Fruit fly (Drosophila melanogaster) whole organism, embryonic: ENCODE measurements around the gene CG6843.
A peak's percentile ranks its signal among the peaks of the same experiment; 100 is the strongest.

Experiments
- BEAF-32 ChIP-seq: fragments of 200-800 bp; sonication (Bioruptor generic); optimal IDR thresholded peaks from 3 replicates; lab custom pipeline; 2017; ENCODE audit warnings: missing biosample characterization, missing genetic modification characterization, mild to moderate bottlenecking, moderate library complexity, missing genetic modification reagents
- CG10979 ChIP-seq: fragments of 200-800 bp; sonication (Bioruptor generic); optimal IDR thresholded peaks from 2 replicates; lab custom pipeline; 2018; ENCODE audit warnings: missing biosample characterization, mild to moderate bottlenecking, missing genetic modification characterization, moderate library complexity
- CG12391 ChIP-seq: fragments of 200-800 bp; sonication (Bioruptor generic); optimal IDR thresholded peaks from 3 replicates; lab custom pipeline; 2018; ENCODE audit warnings: missing biosample characterization, mild to moderate bottlenecking, missing genetic modification characterization, moderate library complexity
- CG12659 ChIP-seq: fragments of 200-800 bp; sonication (Bioruptor generic); optimal IDR thresholded peaks from 3 replicates; lab custom pipeline; 2017; ENCODE audit warnings: mild to moderate bottlenecking, missing biosample characterization, missing genetic modification reagents, missing genetic modification characterization
- CG12942 ChIP-seq: fragments of 200-800 bp; sonication (Bioruptor generic); optimal IDR thresholded peaks from 3 replicates; lab custom pipeline; 2016; ENCODE audit warnings: missing biosample characterization, missing genetic modification characterization
- CG13287 ChIP-seq: fragments of 200-800 bp; sonication (Bioruptor generic); IDR thresholded peaks from 2 replicates; pipeline ENCODE4 v1.3.6; 2022; ENCODE audit warnings: missing biosample characterization, missing genetic modification characterization; ENCODE audit not compliant: partially characterized antibody
- CG13624 ChIP-seq: fragments of 200-800 bp; sonication (Bioruptor generic); optimal IDR thresholded peaks from 2 replicates; lab custom pipeline; 2016; ENCODE audit warnings: missing biosample characterization, missing genetic modification characterization
- CG14860 ChIP-seq: fragments of 200-800 bp; sonication (Bioruptor generic); IDR thresholded peaks from 3 replicates; pipeline ENCODE4 v1.3.6; 2022; ENCODE audit warnings: missing biosample characterization, missing genetic modification characterization; ENCODE audit not compliant: partially characterized antibody
- CG16813 ChIP-seq: fragments of 200-800 bp; sonication (Bioruptor generic); IDR thresholded peaks from 3 replicates; pipeline ENCODE4 v1.3.6; 2022; ENCODE audit warnings: missing biosample characterization, missing genetic modification characterization; ENCODE audit not compliant: partially characterized antibody
- CG18476 ChIP-seq: fragments of 200-800 bp; sonication (Bioruptor generic); optimal IDR thresholded peaks from 2 replicates; lab custom pipeline; 2016; ENCODE audit warnings: missing biosample characterization, mild to moderate bottlenecking, missing genetic modification characterization
- CG2116 ChIP-seq: fragments of 200-800 bp; sonication (Bioruptor generic); optimal IDR thresholded peaks from 3 replicates; lab custom pipeline; 2018; ENCODE audit warnings: missing biosample characterization, mild to moderate bottlenecking, missing genetic modification characterization
- CG30020 ChIP-seq: fragments of 200-800 bp; optimal IDR thresholded peaks from 2 replicates; lab custom pipeline; 2019; ENCODE audit warnings: missing biosample characterization, mild to moderate bottlenecking, missing genetic modification characterization, moderate library complexity
- CG30403 ChIP-seq: fragments of 200-800 bp; sonication (Bioruptor generic); optimal IDR thresholded peaks from 3 replicates; lab custom pipeline; 2016; ENCODE audit warnings: missing biosample characterization, missing genetic modification characterization
- CG34224 ChIP-seq: fragments of 200-800 bp; sonication (Bioruptor generic); IDR thresholded peaks from 3 replicates; pipeline ENCODE4 v1.3.6; 2022; ENCODE audit warnings: missing biosample characterization, missing genetic modification characterization; ENCODE audit not compliant: partially characterized antibody
- CG3995 ChIP-seq: fragments of 200-800 bp; sonication (Bioruptor generic); optimal IDR thresholded peaks from 3 replicates; lab custom pipeline; 2016; ENCODE audit warnings: missing biosample characterization, missing genetic modification characterization
- CG9932 ChIP-seq: fragments of 200-800 bp; sonication (Bioruptor generic); IDR thresholded peaks from 2 replicates; pipeline ENCODE4 v1.3.6; 2022; ENCODE audit warnings: missing biosample characterization, missing genetic modification characterization
- Dfd ChIP-seq, 2 experiments: fragments of >200 bp; optimal IDR thresholded peaks; 2 replicates each; lab custom pipeline; 2017; ENCODE audit warnings: missing biosample characterization in 2 of 2, missing genetic modification characterization in 2 of 2
- Dll ChIP-seq: fragments of 200-800 bp; sonication (Bioruptor generic); IDR thresholded peaks from 4 replicates; pipeline ENCODE4 v1.3.6; 2022; ENCODE audit warnings: missing biosample characterization, missing genetic modification characterization; ENCODE audit not compliant: partially characterized antibody
- Doc3 ChIP-seq: fragments of 200-800 bp; sonication (Bioruptor generic); IDR thresholded peaks from 3 replicates; pipeline ENCODE4 v1.3.6; 2022; ENCODE audit warnings: missing biosample characterization, missing genetic modification characterization; ENCODE audit not compliant: partially characterized antibody
- Dref ChIP-seq: fragments of 200-800 bp; sonication (Bioruptor generic); IDR thresholded peaks from 2 replicates; pipeline ENCODE4 v1.3.6; 2022; ENCODE audit warnings: missing biosample characterization, missing genetic modification characterization
- Hr3 ChIP-seq: fragments of 200-800 bp; sonication (Bioruptor generic); optimal IDR thresholded peaks from 3 replicates; lab custom pipeline; 2016; ENCODE audit warnings: missing biosample characterization, missing genetic modification characterization
- Hsf ChIP-seq: fragments of 200-800 bp; sonication (Bioruptor generic); optimal IDR thresholded peaks from 3 replicates; lab custom pipeline; 2016; ENCODE audit warnings: missing biosample characterization, missing genetic modification characterization
- MBD-R2 ChIP-seq: fragments of 200-800 bp; sonication (Bioruptor generic); IDR thresholded peaks from 2 replicates; pipeline ENCODE4 v1.3.6; 2022; ENCODE audit warnings: missing biosample characterization, missing genetic modification characterization
- MESR4 ChIP-seq: fragments of 200-800 bp; sonication (Bioruptor generic); optimal IDR thresholded peaks from 2 replicates; lab custom pipeline; 2018; ENCODE audit warnings: missing biosample characterization, mild to moderate bottlenecking, missing genetic modification characterization, moderate library complexity
- Med ChIP-seq: fragments of 200-800 bp; sonication (Bioruptor generic); peaks from one replicate; lab custom pipeline; 2016; ENCODE audit warnings: missing biosample characterization, missing genetic modification characterization, mild to moderate bottlenecking, inconsistent platforms, moderate library complexity
- Nf-YA ChIP-seq: fragments of 200-800 bp; sonication (Bioruptor generic); IDR thresholded peaks from 2 replicates; pipeline ENCODE4 v1.3.6; 2022; ENCODE audit warnings: missing biosample characterization, missing genetic modification characterization
- Rfx ChIP-seq: fragments of 200-800 bp; sonication (Bioruptor generic); IDR thresholded peaks from 2 replicates; pipeline ENCODE4 v1.3.6; 2022; ENCODE audit warnings: missing biosample characterization, missing genetic modification characterization
- Tbp ChIP-seq: fragments of >200 bp; optimal IDR thresholded peaks from 2 replicates; lab custom pipeline; 2018; ENCODE audit warnings: missing biosample characterization, missing genetic modification characterization
- chif ChIP-seq, 2 experiments: fragments of 200-800 bp; sonication (Bioruptor generic); optimal IDR thresholded peaks; 3 replicates each; lab custom pipeline; 2016; ENCODE audit warnings: missing biosample characterization in 2 of 2, missing genetic modification characterization in 2 of 2
- en ChIP-seq: fragments of 200-800 bp; sonication (Bioruptor generic); optimal IDR thresholded peaks from 2 replicates; lab custom pipeline; 2016; ENCODE audit warnings: missing biosample characterization, missing genetic modification characterization
- eve ChIP-seq, 2 experiments: fragments of >200 bp; optimal IDR thresholded peaks; 2 replicates each; lab custom pipeline; 2017; ENCODE audit warnings: missing biosample characterization in 2 of 2, missing genetic modification characterization in 2 of 2
- inv ChIP-seq: fragments of 200-800 bp; sonication (Bioruptor generic); IDR thresholded peaks from 2 replicates; pipeline ENCODE4 v1.3.6; 2022; ENCODE audit warnings: missing biosample characterization, missing genetic modification characterization; ENCODE audit not compliant: partially characterized antibody
- knrl ChIP-seq: fragments of 200-800 bp; sonication (Bioruptor generic); IDR thresholded peaks from 3 replicates; pipeline ENCODE4 v1.3.6; 2022; ENCODE audit warnings: missing biosample characterization, missing genetic modification characterization; ENCODE audit not compliant: partially characterized antibody
- lola ChIP-seq, 3 experiments: fragments of >200 bp in 2 of 3; fragments of 200-800 bp in 1 of 3; sonication (Bioruptor generic) in 1 of 3; optimal IDR thresholded peaks; 2 replicates each; lab custom pipeline; 2017 to 2019; ENCODE audit warnings: missing biosample characterization in 3 of 3, missing genetic modification characterization in 3 of 3, mild to moderate bottlenecking in 1 of 3, moderate library complexity in 1 of 3
- mam ChIP-seq: fragments of 200-800 bp; sonication (Bioruptor generic); optimal IDR thresholded peaks from 3 replicates; lab custom pipeline; 2016; ENCODE audit warnings: missing biosample characterization, missing genetic modification characterization
- mld ChIP-seq: fragments of 200-800 bp; sonication (Bioruptor generic); IDR thresholded peaks from 3 replicates; pipeline ENCODE4 v1.3.6; 2022; ENCODE audit warnings: missing biosample characterization, missing genetic modification characterization; ENCODE audit not compliant: partially characterized antibody
- oc ChIP-seq: fragments of 200-800 bp; sonication (Bioruptor generic); optimal IDR thresholded peaks from 2 replicates; lab custom pipeline; 2018; ENCODE audit warnings: missing biosample characterization, mild to moderate bottlenecking, missing genetic modification characterization, moderate library complexity
- phol ChIP-seq: fragments of 200-800 bp; sonication (Bioruptor generic); optimal IDR thresholded peaks from 3 replicates; lab custom pipeline; 2018; ENCODE audit warnings: missing biosample characterization, mild to moderate bottlenecking, missing genetic modification characterization, moderate library complexity
- row ChIP-seq: fragments of 200-800 bp; sonication (Bioruptor generic); IDR thresholded peaks from 3 replicates; pipeline ENCODE4 v1.3.6; 2022; ENCODE audit warnings: missing biosample characterization, missing genetic modification characterization
- slbo ChIP-seq: fragments of 200-800 bp; sonication (Bioruptor generic); IDR thresholded peaks from 2 replicates; pipeline ENCODE4 v1.3.6; 2022; ENCODE audit warnings: missing biosample characterization, missing genetic modification characterization
- unc-4 ChIP-seq: fragments of 200-800 bp; sonication (Bioruptor generic); IDR thresholded peaks from 2 replicates; pipeline ENCODE4 v1.3.6; 2022; ENCODE audit warnings: missing biosample characterization, missing genetic modification characterization; ENCODE audit not compliant: partially characterized antibody
- vnd ChIP-seq: fragments of 200-800 bp; sonication (Bioruptor generic); IDR thresholded peaks from 3 replicates; pipeline ENCODE4 v1.3.6; 2022; ENCODE audit warnings: missing biosample characterization, missing genetic modification characterization; ENCODE audit not compliant: partially characterized antibody
- zen2 ChIP-seq: fragments of 200-800 bp; sonication (Bioruptor generic); IDR thresholded peaks from 3 replicates; pipeline ENCODE4 v1.3.6; 2022; ENCODE audit warnings: missing biosample characterization, missing genetic modification characterization; ENCODE audit not compliant: partially characterized antibody
- zfh1 ChIP-seq: fragments of 200-800 bp; sonication (Bioruptor generic); IDR thresholded peaks from 3 replicates; pipeline ENCODE4 v1.3.6; 2022; ENCODE audit warnings: missing biosample characterization, missing genetic modification characterization

CG6843 gene

dm6 chr3L:18898770-18899278 is 2.6 kb upstream of the CG6843 start, which contains the start of gene RpL26 (continued):
- TF ChIP-seq CG10979 (peak; percentile 46), Tbp (GFP tag; lab: Kevin White, UChicago) (no peak), oc (tag; lab: Kevin White, UChicago) (no peak), CG12942 (GFP tag; lab: Kevin White, UChicago) (peak; percentile 71), mld (GFP tag; lab: Robert Waterston, UW) (peak; percentile 90), en (GFP tag; lab: Kevin White, UChicago) (peak; percentile 54), CG18476 (peak; percentile 64), Med (GFP tag; lab: Kevin White, UChicago) (peak; percentile 95)

- TF ChIP-seq Nf-YA, result no peak
- no peak for TF ChIP-seq eve (GFP tag; optimal IDR thresholded peaks at IDR 0.05; lab: Kevin White, UChicago)
- peak in 1 of 3 experiments; percentile 39 for TF ChIP-seq lola (GFP tag; optimal IDR thresholded peaks at IDR 0.05; lab: Kevin White, UChicago)
- TF ChIP-seq CG12659 (GFP tag; lab: Kevin White, UChicago), result peak; percentile 52
- peak; percentile 65 for TF ChIP-seq Dref
- peak; percentile 52 for TF ChIP-seq CG2116
- peak; percentile 60; the same call in 2 of the 3 replicates for TF ChIP-seq CG16813
- peak; percentile 20; the same call in 1 of the 2 replicates for TF ChIP-seq slbo
- peak; percentile 74 for TF ChIP-seq BEAF-32 (GFP tag; lab: Kevin White, UChicago)
- peak; percentile 5 for TF ChIP-seq Hsf
- TF ChIP-seq CG9932, result peak; percentile 56
- peak; percentile 82 for TF ChIP-seq CG3995 (GFP tag; lab: Kevin White, UChicago)
- TF ChIP-seq mam (GFP tag; lab: Kevin White, UChicago), result peak; percentile 12
- TF ChIP-seq zfh1, result no peak
- TF ChIP-seq inv (GFP tag; lab: Robert Waterston, UW), result peak; percentile 42; the same call in 1 of the 2 replicates
- 0 out of 3 replicates have a peak, but pooled peaks have one; percentile 48 for TF ChIP-seq CG14860 (GFP tag; lab: Robert Waterston, UW)
- peak; percentile 58 for TF ChIP-seq MESR4
- peak; percentile 77 for TF ChIP-seq row (GFP tag; lab: Robert Waterston, UW)
- peak; percentile 65 for TF ChIP-seq CG30020 (tag; lab: Kevin White, UChicago)
- TF ChIP-seq Hr3 (GFP tag; lab: Kevin White, UChicago), result peak; percentile 15
- TF ChIP-seq unc-4 (GFP tag; lab: Robert Waterston, UW), result peak; percentile 49
- peak; percentile 41 for TF ChIP-seq CG13287 (GFP tag; lab: Robert Waterston, UW)
- peak; percentile 73; the same call in 3 of the 4 replicates for TF ChIP-seq Dll (GFP tag; lab: Robert Waterston, UW)
- TF ChIP-seq Doc3 (GFP tag; lab: Robert Waterston, UW), result peak; percentile 52; the same call in 2 of the 3 replicates
- peak; percentile 51; the same call in 1 of the 3 replicates for TF ChIP-seq vnd (GFP tag; lab: Robert Waterston, UW)
- no peak for TF ChIP-seq Dfd (GFP tag; optimal IDR thresholded peaks at IDR 0.05; lab: Kevin White, UChicago)
- TF ChIP-seq CG13624 (GFP tag; lab: Kevin White, UChicago), result no peak
- peak; percentile 38; the same call in 1 of the 2 replicates for TF ChIP-seq Rfx
- TF ChIP-seq chif (GFP tag; optimal IDR thresholded peaks at IDR 0.05; lab: Kevin White, UChicago), result no peak
- peak; percentile 36 for TF ChIP-seq phol
- peak; percentile 64 for TF ChIP-seq MBD-R2 (GFP tag; lab: Robert Waterston, UW)
- TF ChIP-seq knrl, result peak; percentile 67; the same call in 2 of the 3 replicates
- TF ChIP-seq CG30403 (GFP tag; lab: Kevin White, UChicago), result peak; percentile 37
- TF ChIP-seq CG34224 (GFP tag; lab: Robert Waterston, UW), result peak; percentile 42
- peak; percentile 67 for TF ChIP-seq zen2 (GFP tag; lab: Robert Waterston, UW)
- TF ChIP-seq CG12391, result peak; percentile 41
Observed at dm6 chr3L:18904772-18905601, 3.6 kb downstream of the CG6843 start, which contains the start of the genes CSN1b and Prp6. Gene CSN1b, minus strand, starts transcription at chr3L:18904930. Gene Prp6, plus strand, starts transcription at chr3L:18905372.
